Worm (Caenorhabditis elegans) whole organism, L4 larva: ENCODE results near the gene ZK402.2.

Source experiments
- ceh-62 ChIP-seq: sonication (generic microtip); optimal IDR thresholded peaks from 2 replicates; lab custom pipeline; 2017; ENCODE audit warnings: missing biosample characterization, missing genetic modification characterization
- ceh-82 ChIP-seq: sonication (generic microtip); optimal IDR thresholded peaks from 2 replicates; lab custom pipeline; 2017; ENCODE audit warnings: missing biosample characterization, missing genetic modification characterization
- cey-2 ChIP-seq: sonication (generic microtip); optimal IDR thresholded peaks from 3 replicates; lab custom pipeline; 2017; ENCODE audit warnings: missing genetic modification characterization, mild to moderate bottlenecking, missing compliant biosample characterization, antibody characterized with exemption, borderline replicate concordance; ENCODE audit not compliant: insufficient read depth
- ctbp-1 ChIP-seq: fragments of 200-800 bp; sonication (Bioruptor generic); IDR thresholded peaks from 2 replicates; pipeline ENCODE4 v1.3.6; 2022; ENCODE audit warnings: missing genetic modification reagents, missing genetic modification characterization, missing compliant biosample characterization
- duxl-1 ChIP-seq: sonication (generic microtip); optimal IDR thresholded peaks from 2 replicates; lab custom pipeline; 2016; ENCODE audit warnings: mild to moderate bottlenecking, missing genetic modification characterization, moderate library complexity, missing compliant biosample characterization; ENCODE audit not compliant: poor library complexity
- fkh-10 ChIP-seq: fragments of 150-350 bp; optimal IDR thresholded peaks from 2 replicates; lab custom pipeline; 2014; ENCODE audit warnings: missing biosample characterization, missing genetic modification reagents, missing genetic modification characterization
- hlh-30 ChIP-seq: sonication (generic microtip); optimal IDR thresholded peaks from 2 replicates; lab custom pipeline; 2017; ENCODE audit warnings: antibody characterized with exemption, mild to moderate bottlenecking, missing genetic modification characterization, missing compliant biosample characterization; ENCODE audit not compliant: insufficient read depth
- lin-13 ChIP-seq: fragments of 150-350 bp; optimal IDR thresholded peaks from 2 replicates; lab custom pipeline; 2014; ENCODE audit warnings: missing biosample characterization, missing genetic modification reagents, missing genetic modification characterization
- lin-39 ChIP-seq: fragments of 150-350 bp; optimal IDR thresholded peaks from 2 replicates; lab custom pipeline; 2014; ENCODE audit warnings: missing biosample characterization, missing genetic modification reagents, missing genetic modification characterization
- nhr-28 ChIP-seq: fragments of 150-350 bp; optimal IDR thresholded peaks from 2 replicates; lab custom pipeline; 2014; ENCODE audit warnings: missing biosample characterization, missing genetic modification characterization
- nhr-76 ChIP-seq: fragments of 150-350 bp; optimal IDR thresholded peaks from 2 replicates; lab custom pipeline; 2014; ENCODE audit warnings: missing biosample characterization, missing genetic modification characterization
- nhr-77 ChIP-seq: fragments of 150-350 bp; optimal IDR thresholded peaks from 2 replicates; lab custom pipeline; 2014; ENCODE audit warnings: missing biosample characterization, missing genetic modification characterization
- snpc-4 ChIP-seq: fragments of 150-350 bp; optimal IDR thresholded peaks from 2 replicates; lab custom pipeline; 2014; ENCODE audit warnings: missing biosample characterization, missing genetic modification characterization

ce11 chrX:1393891-1394290 is 9.7 kb upstream of the ZK402.2 start, which contains the start of gene F56C3.9:
- TF ChIP-seq snpc-4 (tag; lab: Kevin White, UChicago): no peak
- TF ChIP-seq cey-2 (tag; lab: Kevin White, UChicago): no peak
- TF ChIP-seq ctbp-1 (GFP tag; lab: Robert Waterston, UW): no peak
- TF ChIP-seq fkh-10 (GFP tag; lab: Kevin White, UChicago): no peak
- no peak for TF ChIP-seq ceh-82 (tag; lab: Kevin White, UChicago)
- TF ChIP-seq ceh-62: no peak
- no peak for TF ChIP-seq nhr-77 (tag; lab: Kevin White, UChicago)
- TF ChIP-seq duxl-1 (tag; lab: Kevin White, UChicago): no peak
- TF ChIP-seq nhr-76 (tag; lab: Kevin White, UChicago): no peak
- TF ChIP-seq lin-39: no peak
- TF ChIP-seq hlh-30: no peak
- no peak for TF ChIP-seq nhr-28 (tag; lab: Kevin White, UChicago)
- TF ChIP-seq lin-13: no peak
